Worm (Caenorhabditis elegans): ENCODE results near the gene M79.2.

DNA sequence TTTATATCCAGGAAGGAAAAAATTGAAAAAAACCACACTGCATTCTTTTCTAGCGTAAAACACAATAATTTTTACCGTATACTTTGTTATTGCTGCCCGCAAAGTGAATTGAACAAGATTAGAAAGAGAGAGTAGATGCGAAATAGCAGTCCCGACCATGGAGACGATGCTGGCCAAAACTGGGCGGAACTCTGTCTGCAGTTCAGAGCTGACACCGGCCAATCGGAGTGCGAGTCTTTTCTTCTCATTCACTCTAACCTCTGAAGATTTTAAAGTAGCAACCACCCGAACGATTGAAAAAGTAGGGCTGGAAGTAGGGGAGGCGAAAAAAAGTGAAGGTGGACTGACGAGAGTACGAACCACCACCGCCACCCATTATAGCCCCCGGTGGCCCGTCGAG, 28.0 kb upstream of the M79.2 start:
- no peak for TF ChIP-seq tbx-2 (tag; optimal IDR thresholded peaks at IDR 0.05)
- no peak for TF ChIP-seq ztf-11 (tag; optimal IDR thresholded peaks at IDR 0.05)
- TF ChIP-seq nhr-77 (tag; optimal IDR thresholded peaks at IDR 0.05), result no peak
- no peak for TF ChIP-seq unc-62 (GFP tag; optimal IDR thresholded peaks at IDR 0.05)
- peak; percentile 33 for TF ChIP-seq nhr-23 (tag; optimal IDR thresholded peaks at IDR 0.05)
- no peak for TF ChIP-seq nhr-76 (tag; optimal IDR thresholded peaks at IDR 0.05)
- no peak for TF ChIP-seq pqm-1 (tag; optimal IDR thresholded peaks at IDR 0.05)
- TF ChIP-seq skn-1 (tag; optimal IDR thresholded peaks at IDR 0.05), result no peak
- no peak for TF ChIP-seq R02D3.7 (tag; optimal IDR thresholded peaks at IDR 0.05)
- no peak for TF ChIP-seq snpc-4 (tag; optimal IDR thresholded peaks at IDR 0.05)

Measured in whole organism, L3 larva.